Fruit fly (Drosophila melanogaster) whole organism, prepupa: Measurements from ENCODE around the gene Edg78E.

ENCODE experiments used
- CG10669 ChIP-seq: fragments of 200-800 bp; sonication (Bioruptor generic); optimal IDR thresholded peaks from 3 replicates; lab custom pipeline; 2018; ENCODE audit warnings: missing biosample characterization, mild to moderate bottlenecking, missing genetic modification characterization, moderate library complexity
- CG4318 ChIP-seq: fragments of 200-800 bp; sonication (Bioruptor generic); optimal IDR thresholded peaks from 3 replicates; lab custom pipeline; 2017; ENCODE audit warnings: missing biosample characterization, mild to moderate bottlenecking, missing genetic modification characterization
- Lpt ChIP-seq: fragments of 200-800 bp; sonication (Bioruptor generic); optimal IDR thresholded peaks from 3 replicates; lab custom pipeline; 2016; ENCODE audit warnings: missing biosample characterization, missing genetic modification characterization

dm6 chr3L:21261403-21262164, 36.0 kb downstream of the Edg78E start:
- TF ChIP-seq Lpt: no peak
- no peak for TF ChIP-seq CG10669 (GFP tag; lab: Kevin White, UChicago)
- no peak for TF ChIP-seq CG4318
